Worm (Caenorhabditis elegans) whole organism, L3 larva: Measurements from ENCODE around the gene rpn-11.

Experiments used
- R02D3.7 ChIP-seq: fragments of 150-350 bp; optimal IDR thresholded peaks from 2 replicates; lab custom pipeline; 2014; ENCODE audit warnings: missing biosample characterization, missing genetic modification characterization
- ZK546.5 ChIP-seq: sonication (generic microtip); optimal IDR thresholded peaks from 2 replicates; lab custom pipeline; 2017; ENCODE audit warnings: missing biosample characterization, missing genetic modification characterization
- ama-1 ChIP-seq: fragments of 150-350 bp; optimal IDR thresholded peaks from 2 replicates; lab custom pipeline; 2018
- ceh-16 ChIP-seq: sonication (generic microtip); optimal IDR thresholded peaks from 2 replicates; lab custom pipeline; 2017; ENCODE audit warnings: missing biosample characterization, missing genetic modification characterization
- ceh-28 ChIP-seq: fragments of 150-350 bp; optimal IDR thresholded peaks from 2 replicates; lab custom pipeline; 2014; ENCODE audit warnings: missing biosample characterization, missing genetic modification reagents, missing genetic modification characterization
- ceh-82 ChIP-seq: fragments of 150-350 bp; optimal IDR thresholded peaks from 2 replicates; lab custom pipeline; 2014; ENCODE audit warnings: missing biosample characterization, missing genetic modification characterization
- egl-27 ChIP-seq: sonication (generic microtip); optimal IDR thresholded peaks from 4 replicates; lab custom pipeline; 2017; ENCODE audit warnings: missing biosample characterization, missing genetic modification reagents, missing genetic modification characterization
- elt-1 ChIP-seq: fragments of 150-350 bp; optimal IDR thresholded peaks from 2 replicates; lab custom pipeline; 2014; ENCODE audit warnings: missing biosample characterization, missing genetic modification characterization
- elt-2 ChIP-seq: sonication (generic microtip); optimal IDR thresholded peaks from 2 replicates; lab custom pipeline; 2016; ENCODE audit warnings: missing genetic modification reagents, mild to moderate bottlenecking, missing genetic modification characterization, missing compliant biosample characterization
- elt-3 ChIP-seq, 3 experiments: fragments of 150-350 bp in 1 of 3; sonication (generic microtip) in 2 of 3; optimal IDR thresholded peaks; 2 replicates in 2 of 3; 4 replicates in 1 of 3; lab custom pipeline; 2014 to 2017; ENCODE audit warnings: missing biosample characterization in 3 of 3, missing genetic modification characterization in 3 of 3
- fkh-10 ChIP-seq: sonication (generic microtip); optimal IDR thresholded peaks from 2 replicates; lab custom pipeline; 2017; ENCODE audit warnings: missing biosample characterization, missing genetic modification reagents, missing genetic modification characterization
- hmg-11 ChIP-seq: sonication (generic microtip); optimal IDR thresholded peaks from 2 replicates; lab custom pipeline; 2016; ENCODE audit warnings: missing genetic modification characterization, missing compliant biosample characterization
- jun-1 ChIP-seq: fragments of 150-350 bp; optimal IDR thresholded peaks from 2 replicates; lab custom pipeline; 2014; ENCODE audit warnings: missing biosample characterization, missing genetic modification reagents, missing genetic modification characterization
- lin-15B ChIP-seq: fragments of 150-350 bp; optimal IDR thresholded peaks from 2 replicates; lab custom pipeline; 2014; ENCODE audit warnings: missing biosample characterization, missing genetic modification characterization
- lin-39 ChIP-seq: fragments of 150-350 bp; optimal IDR thresholded peaks from 2 replicates; lab custom pipeline; 2018; ENCODE audit warnings: missing biosample characterization, missing genetic modification reagents, missing genetic modification characterization
- lsy-12 ChIP-seq: sonication (generic microtip); optimal IDR thresholded peaks from 2 replicates; lab custom pipeline; 2016; ENCODE audit warnings: mild to moderate bottlenecking, missing genetic modification characterization, missing compliant biosample characterization
- nfya-1 ChIP-seq: sonication (generic microtip); optimal IDR thresholded peaks from 2 replicates; lab custom pipeline; 2017; ENCODE audit warnings: missing genetic modification characterization, mild to moderate bottlenecking, missing compliant biosample characterization, antibody characterized with exemption, moderate library complexity; ENCODE audit not compliant: insufficient read depth
- nhr-11 ChIP-seq: fragments of 150-350 bp; optimal IDR thresholded peaks from 2 replicates; lab custom pipeline; 2014; ENCODE audit warnings: missing biosample characterization, missing genetic modification characterization
- nhr-12 ChIP-seq: fragments of 150-350 bp; optimal IDR thresholded peaks from 2 replicates; lab custom pipeline; 2014; ENCODE audit warnings: missing biosample characterization, missing genetic modification characterization
- nhr-23 ChIP-seq: fragments of 150-350 bp; optimal IDR thresholded peaks from 2 replicates; lab custom pipeline; 2014; ENCODE audit warnings: missing biosample characterization, missing genetic modification reagents, missing genetic modification characterization
- nhr-28 ChIP-seq: fragments of 150-350 bp; optimal IDR thresholded peaks from 2 replicates; lab custom pipeline; 2014; ENCODE audit warnings: missing biosample characterization, missing genetic modification characterization
- nhr-43 ChIP-seq: sonication (generic microtip); optimal IDR thresholded peaks from 2 replicates; lab custom pipeline; 2016; ENCODE audit warnings: mild to moderate bottlenecking, missing genetic modification characterization, missing compliant biosample characterization; ENCODE audit not compliant: poor library complexity, severe bottlenecking
- nhr-76 ChIP-seq: fragments of 150-350 bp; sonication (generic microtip); optimal IDR thresholded peaks from 5 replicates; lab custom pipeline; 2014; ENCODE audit warnings: missing biosample characterization, missing genetic modification characterization
- pha-4 ChIP-seq: fragments of 150-350 bp; optimal IDR thresholded peaks from 2 replicates; lab custom pipeline; 2014; ENCODE audit warnings: missing biosample characterization, missing genetic modification reagents, missing genetic modification characterization
- sea-2 ChIP-seq: fragments of 150-350 bp; sonication (generic microtip); optimal IDR thresholded peaks from 4 replicates; lab custom pipeline; 2014; ENCODE audit warnings: missing biosample characterization, missing genetic modification reagents, missing genetic modification characterization
- skn-1 ChIP-seq: fragments of 150-350 bp; optimal IDR thresholded peaks from 2 replicates; lab custom pipeline; 2014; ENCODE audit warnings: missing biosample characterization, missing genetic modification characterization
- snpc-4 ChIP-seq: fragments of 150-350 bp; optimal IDR thresholded peaks from 2 replicates; lab custom pipeline; 2014; ENCODE audit warnings: missing biosample characterization, missing genetic modification characterization
- tbx-2 ChIP-seq: sonication (generic microtip); optimal IDR thresholded peaks from 2 replicates; lab custom pipeline; 2016; ENCODE audit warnings: mild to moderate bottlenecking, missing genetic modification characterization, missing compliant biosample characterization
- unc-62 ChIP-seq: fragments of 150-350 bp; sonication (generic microtip); optimal IDR thresholded peaks from 4 replicates; lab custom pipeline; 2014; ENCODE audit warnings: missing biosample characterization, missing genetic modification reagents, missing genetic modification characterization
- zag-1 ChIP-seq: fragments of 150-350 bp; optimal IDR thresholded peaks from 2 replicates; lab custom pipeline; 2014; ENCODE audit warnings: missing biosample characterization, missing genetic modification characterization
- ztf-11 ChIP-seq: fragments of 150-350 bp; optimal IDR thresholded peaks from 2 replicates; lab custom pipeline; 2014; ENCODE audit warnings: missing biosample characterization, missing genetic modification characterization

The rpn-11 gene

DNA sequence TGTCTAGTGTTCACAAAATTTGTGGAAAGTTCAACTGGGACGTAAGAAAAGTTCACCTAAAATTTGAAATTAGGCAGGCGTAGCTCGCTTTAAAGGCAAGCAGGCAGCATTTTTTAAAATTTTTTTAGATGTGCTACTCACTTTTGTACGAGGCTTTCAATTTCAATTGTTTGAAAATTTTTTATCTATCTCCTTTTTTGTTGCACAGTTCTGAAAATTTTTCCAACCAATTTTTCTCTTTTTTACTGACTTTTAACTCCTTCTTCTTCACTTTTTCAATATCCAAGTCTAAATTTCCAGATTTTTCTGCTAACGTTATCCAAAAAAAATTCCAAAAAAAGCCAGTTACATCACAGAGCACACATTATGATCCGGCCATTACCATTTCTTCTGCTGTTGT, 22.9 kb upstream of the rpn-11 start, which contains the start of gene W06A11.1:
Gene W06A11.1, plus strand, starts transcription at position 301 of the 400 bp plus-strand sequence.
- TF ChIP-seq zag-1 (tag; lab: Kevin White, UChicago): no peak
- TF ChIP-seq fkh-10: no peak
- TF ChIP-seq snpc-4: no peak
- no peak for TF ChIP-seq lin-15B (tag; lab: Kevin White, UChicago)
- no peak for TF ChIP-seq unc-62 (GFP tag; lab: Kevin White, UChicago)
- no peak for TF ChIP-seq ceh-82 (tag; lab: Kevin White, UChicago)
- TF ChIP-seq nhr-76: no peak
- no peak for TF ChIP-seq lsy-12 (tag; lab: Kevin White, UChicago)
- TF ChIP-seq nhr-28 (tag; lab: Kevin White, UChicago): no peak
- no peak for TF ChIP-seq sea-2
- no peak for TF ChIP-seq skn-1 (tag; lab: Kevin White, UChicago)

DNA sequence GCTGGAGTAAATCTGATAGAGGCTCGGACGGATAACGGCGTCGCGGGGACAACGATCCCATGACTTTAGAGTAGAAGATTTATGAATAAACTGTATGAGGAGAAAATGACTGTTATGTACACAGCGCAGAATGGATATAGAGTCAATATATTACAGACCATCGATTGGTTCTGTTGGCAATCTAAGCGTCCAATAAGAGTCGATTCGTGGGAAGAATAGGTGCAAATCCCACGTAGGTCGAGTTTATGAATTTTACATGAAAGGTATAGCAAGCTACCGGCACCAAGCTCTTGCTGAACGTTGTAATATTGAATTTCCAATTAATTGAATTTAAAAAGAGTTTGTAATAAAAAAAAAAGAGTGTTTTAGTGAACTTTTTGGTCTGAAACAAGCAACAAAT, 19.7 kb upstream of the rpn-11 start, which contains the start of gene fbxb-118:
Gene fbxb-118, minus strand, starts transcription at position 101 of the 400 bp plus-strand sequence.
- TF ChIP-seq ama-1 (no peak), R02D3.7 (tag; lab: Kevin White, UChicago) (no peak), ZK546.5 (tag; lab: Kevin White, UChicago) (no peak), ceh-28 (tag; lab: Kevin White, UChicago) (no peak), nfya-1 (tag; lab: Kevin White, UChicago) (no peak), lin-39 (tag; lab: Kevin White, UChicago) (no peak), lin-15B (tag; lab: Kevin White, UChicago) (no peak), jun-1 (tag; lab: Kevin White, UChicago) (no peak), nhr-23 (tag; lab: Kevin White, UChicago) (no peak), pha-4 (tag; lab: Kevin White, UChicago) (no peak), fkh-10 (no peak), nhr-43 (tag; lab: Kevin White, UChicago) (no peak), tbx-2 (no peak), sea-2 (no peak), nhr-11 (no peak), skn-1 (tag; lab: Kevin White, UChicago) (no peak), ceh-16 (tag; lab: Kevin White, UChicago) (no peak), egl-27 (tag; lab: Kevin White, UChicago) (no peak), elt-3 (tag; optimal IDR thresholded peaks at IDR 0.05; lab: Kevin White, UChicago) (no peak), nhr-12 (tag; lab: Kevin White, UChicago) (no peak)

DNA sequence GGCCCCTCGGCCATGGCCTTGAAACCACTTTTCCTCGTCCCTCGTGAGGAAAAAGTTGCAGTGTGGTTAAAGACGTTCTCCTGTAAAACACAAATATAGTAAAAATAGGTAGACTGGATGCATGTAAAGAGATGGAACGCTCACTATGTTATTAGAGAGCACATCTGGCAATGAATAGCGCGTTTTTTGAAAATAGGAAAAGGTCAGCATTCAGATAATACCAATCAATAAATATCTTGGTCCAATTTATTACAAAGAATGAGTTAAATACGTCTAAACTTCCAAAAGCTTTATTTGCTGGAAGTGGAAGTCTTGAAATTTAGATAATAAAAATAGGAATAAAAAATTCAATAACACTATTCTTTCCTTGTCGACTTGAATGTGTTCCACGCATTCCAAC, 18.1 kb upstream of the rpn-11 start, which contains the start of gene gadr-4:
Gene gadr-4, minus strand, starts transcription at position 101 of the 400 bp plus-strand sequence.
- TF ChIP-seq nhr-28 (tag; lab: Kevin White, UChicago) (no peak), ztf-11 (tag; lab: Kevin White, UChicago) (no peak), ama-1 (no peak), ZK546.5 (tag; lab: Kevin White, UChicago) (no peak), elt-1 (tag; lab: Kevin White, UChicago) (no peak)

DNA sequence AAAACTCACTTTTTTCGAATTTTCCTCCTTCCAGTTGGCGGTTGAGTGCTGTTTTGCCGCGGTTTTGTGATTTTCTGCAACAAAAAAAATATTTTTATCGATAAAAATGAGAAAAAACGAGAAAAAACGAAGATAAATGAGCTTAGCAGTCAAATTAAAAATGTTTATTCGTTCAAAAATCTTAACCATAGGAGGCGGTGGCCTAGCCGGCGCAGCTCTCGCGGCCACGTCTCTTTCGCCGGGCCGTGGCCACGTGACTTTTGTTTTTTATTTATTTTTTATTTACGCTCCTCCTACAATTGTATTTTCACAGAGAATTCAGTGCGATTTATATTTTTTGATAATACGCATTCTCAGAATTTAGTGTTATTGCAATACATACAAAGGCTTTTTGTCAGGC, 5.3 kb upstream of the rpn-11 start:
- TF ChIP-seq lin-15B (tag; lab: Kevin White, UChicago): peak; percentile 3
- TF ChIP-seq pha-4 (tag; lab: Kevin White, UChicago): peak; percentile 6
- peak; percentile 21 for TF ChIP-seq elt-2 (tag; lab: Kevin White, UChicago)
- peak; percentile 21 for TF ChIP-seq nfya-1 (tag; lab: Kevin White, UChicago)
- TF ChIP-seq, all 47 proteins: peak for 4; not testable (repeated sequence) for 43

DNA sequence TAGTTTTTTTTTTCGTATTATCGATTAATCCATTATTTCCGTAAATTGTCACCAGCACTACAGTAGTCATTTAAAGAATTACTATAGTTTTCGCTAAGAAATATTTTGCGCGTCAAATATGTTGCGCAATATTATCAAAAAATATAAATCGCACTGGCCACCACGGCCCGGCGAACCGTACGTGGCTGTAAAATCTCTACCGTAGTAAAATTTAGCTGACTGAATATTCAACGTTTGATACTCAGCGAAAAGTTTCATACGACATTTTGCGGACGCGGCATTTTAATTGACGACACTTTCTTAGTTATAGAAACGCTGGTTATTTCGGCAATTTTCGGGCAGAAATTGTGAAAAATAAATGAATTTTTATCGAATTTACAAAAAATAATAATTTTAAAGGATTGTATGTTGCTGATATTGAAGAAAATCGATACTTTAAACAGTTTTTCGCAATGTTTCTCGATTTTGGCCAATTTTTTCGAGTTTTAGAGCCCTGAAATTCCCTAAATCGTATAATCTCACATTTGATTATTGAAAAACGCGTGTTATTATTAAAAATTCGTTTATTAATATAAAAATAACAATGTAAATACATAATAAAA, 3.6 kb upstream of the rpn-11 start:
- TF ChIP-seq nfya-1 (tag; lab: Kevin White, UChicago) (peak; percentile 13), hmg-11 (tag; lab: Kevin White, UChicago) (peak; percentile 43), lin-15B (tag; lab: Kevin White, UChicago) (peak; percentile 22), nhr-43 (tag; lab: Kevin White, UChicago) (peak; percentile 58), elt-2 (tag; lab: Kevin White, UChicago) (peak; percentile 54), lsy-12 (tag; lab: Kevin White, UChicago) (peak; percentile 31), tbx-2 (peak; percentile 30)
